Worm (Caenorhabditis elegans) whole organism, L2 larva: ENCODE results near the gene oac-29.
A peak's percentile ranks its signal among the peaks of the same experiment; 100 is the strongest.

ENCODE experiments used
- C34F6.9 ChIP-seq: fragments of 150-350 bp; optimal IDR thresholded peaks from 2 replicates; lab custom pipeline; 2014; ENCODE audit warnings: missing biosample characterization, missing genetic modification characterization
- F13H6.1 ChIP-seq: sonication (generic microtip); optimal IDR thresholded peaks from 2 replicates; lab custom pipeline; 2016; ENCODE audit warnings: missing genetic modification characterization, missing compliant biosample characterization
- ZK546.5 ChIP-seq: sonication (generic microtip); optimal IDR thresholded peaks from 2 replicates; lab custom pipeline; 2017; ENCODE audit warnings: missing biosample characterization, missing genetic modification characterization
- alr-1 ChIP-seq: fragments of 150-350 bp; optimal IDR thresholded peaks from 2 replicates; lab custom pipeline; 2014; ENCODE audit warnings: missing biosample characterization, missing genetic modification characterization
- ama-1 ChIP-seq: fragments of 150-350 bp; optimal IDR thresholded peaks from 2 replicates; lab custom pipeline; 2018; ENCODE audit warnings: inconsistent platforms
- blmp-1 ChIP-seq: sonication (generic microtip); optimal IDR thresholded peaks from 2 replicates; lab custom pipeline; 2017; ENCODE audit warnings: missing genetic modification characterization, mild to moderate bottlenecking, missing compliant biosample characterization, antibody characterized with exemption, moderate library complexity; ENCODE audit not compliant: insufficient read depth
- ceh-16 ChIP-seq: fragments of 150-350 bp; optimal IDR thresholded peaks from 2 replicates; lab custom pipeline; 2014; ENCODE audit warnings: missing biosample characterization, missing genetic modification characterization
- ceh-82 ChIP-seq: fragments of 150-350 bp; optimal IDR thresholded peaks from 2 replicates; lab custom pipeline; 2014; ENCODE audit warnings: missing biosample characterization, missing genetic modification characterization
- crh-2 ChIP-seq: sonication (generic microtip); optimal IDR thresholded peaks from 2 replicates; lab custom pipeline; 2017; ENCODE audit warnings: missing biosample characterization, missing genetic modification characterization
- egl-27 ChIP-seq: sonication (generic microtip); optimal IDR thresholded peaks from 3 replicates; lab custom pipeline; 2017; ENCODE audit warnings: missing biosample characterization, missing genetic modification reagents, missing genetic modification characterization
- fos-1 ChIP-seq: fragments of 150-350 bp; optimal IDR thresholded peaks from 2 replicates; lab custom pipeline; 2014; ENCODE audit warnings: missing biosample characterization, missing genetic modification characterization
- gmeb-1 ChIP-seq: fragments of 150-350 bp; optimal IDR thresholded peaks from 2 replicates; lab custom pipeline; 2014; ENCODE audit warnings: missing biosample characterization, missing genetic modification characterization
- lin-11 ChIP-seq: fragments of 150-350 bp; sonication (generic microtip); optimal IDR thresholded peaks from 2 replicates; lab custom pipeline; 2014; ENCODE audit warnings: missing biosample characterization, missing genetic modification characterization, inconsistent platforms, mixed read lengths
- lin-13 ChIP-seq: fragments of 150-350 bp; optimal IDR thresholded peaks from 2 replicates; lab custom pipeline; 2014; ENCODE audit warnings: missing biosample characterization, missing genetic modification reagents, missing genetic modification characterization
- lsy-2 ChIP-seq, 2 experiments: fragments of 150-350 bp in 1 of 2; sonication (generic microtip) in 1 of 2; optimal IDR thresholded peaks; 2 replicates each; lab custom pipeline; 2014 to 2017; ENCODE audit warnings: missing biosample characterization in 2 of 2, missing genetic modification characterization in 2 of 2
- mab-5 ChIP-seq: fragments of 150-350 bp; optimal IDR thresholded peaks from 2 replicates; lab custom pipeline; 2014; ENCODE audit warnings: missing biosample characterization, missing genetic modification characterization
- nhr-10 ChIP-seq: sonication (generic microtip); optimal IDR thresholded peaks from 2 replicates; lab custom pipeline; 2017; ENCODE audit warnings: missing biosample characterization, missing genetic modification characterization
- nhr-11 ChIP-seq: fragments of 150-350 bp; optimal IDR thresholded peaks from 2 replicates; lab custom pipeline; 2014; ENCODE audit warnings: missing biosample characterization, missing genetic modification characterization
- nhr-12 ChIP-seq: fragments of 150-350 bp; optimal IDR thresholded peaks from 2 replicates; lab custom pipeline; 2014; ENCODE audit warnings: missing biosample characterization, missing genetic modification characterization
- nhr-129 ChIP-seq: fragments of 150-350 bp; optimal IDR thresholded peaks from 2 replicates; lab custom pipeline; 2014; ENCODE audit warnings: missing biosample characterization, missing genetic modification characterization
- nhr-21 ChIP-seq: fragments of 150-350 bp; optimal IDR thresholded peaks from 2 replicates; lab custom pipeline; 2014; ENCODE audit warnings: missing biosample characterization, missing genetic modification characterization
- nhr-23 ChIP-seq: fragments of 150-350 bp; optimal IDR thresholded peaks from 2 replicates; lab custom pipeline; 2014; ENCODE audit warnings: missing biosample characterization, missing genetic modification reagents, missing genetic modification characterization
- nhr-237 ChIP-seq: fragments of 150-350 bp; optimal IDR thresholded peaks from 2 replicates; lab custom pipeline; 2014; ENCODE audit warnings: missing biosample characterization, missing genetic modification characterization
- nhr-25 ChIP-seq: fragments of 150-350 bp; sonication (generic microtip); optimal IDR thresholded peaks from 3 replicates; lab custom pipeline; 2014; ENCODE audit warnings: missing biosample characterization, missing genetic modification characterization
- nhr-6 ChIP-seq: fragments of 150-350 bp; optimal IDR thresholded peaks from 2 replicates; lab custom pipeline; 2014; ENCODE audit warnings: missing biosample characterization, missing genetic modification characterization
- nhr-77 ChIP-seq: fragments of 150-350 bp; optimal IDR thresholded peaks from 2 replicates; lab custom pipeline; 2014; ENCODE audit warnings: missing biosample characterization, missing genetic modification characterization
- peb-1 ChIP-seq: fragments of 150-350 bp; optimal IDR thresholded peaks from 2 replicates; lab custom pipeline; 2014; ENCODE audit warnings: missing biosample characterization, missing genetic modification characterization
- sem-4 ChIP-seq: fragments of 150-350 bp; optimal IDR thresholded peaks from 2 replicates; lab custom pipeline; 2014; ENCODE audit warnings: missing biosample characterization, missing genetic modification reagents, missing genetic modification characterization
- sma-3 ChIP-seq: sonication (generic microtip); optimal IDR thresholded peaks from 2 replicates; lab custom pipeline; 2016; ENCODE audit warnings: missing genetic modification reagents, missing genetic modification characterization, missing compliant biosample characterization
- sma-9 ChIP-seq, 2 experiments: fragments of 150-350 bp in 1 of 2; sonication (generic microtip) in 1 of 2; optimal IDR thresholded peaks; 2 replicates each; lab custom pipeline; 2014 to 2016; ENCODE audit warnings: missing genetic modification characterization in 2 of 2, mild to moderate bottlenecking in 1 of 2, missing biosample characterization in 1 of 2, missing compliant biosample characterization in 1 of 2, missing genetic modification reagents in 1 of 2, moderate library complexity in 1 of 2
- snpc-4 ChIP-seq: fragments of 150-350 bp; optimal IDR thresholded peaks from 2 replicates; lab custom pipeline; 2014; ENCODE audit warnings: missing biosample characterization, missing genetic modification characterization
- unc-55 ChIP-seq: fragments of 150-350 bp; sonication (generic microtip); optimal IDR thresholded peaks from 3 replicates; lab custom pipeline; 2014; ENCODE audit warnings: missing biosample characterization, missing genetic modification reagents, missing genetic modification characterization
- unc-62 ChIP-seq: fragments of 150-350 bp; optimal IDR thresholded peaks from 2 replicates; lab custom pipeline; 2014; ENCODE audit warnings: missing biosample characterization, missing genetic modification reagents, missing genetic modification characterization
- ztf-1 ChIP-seq: fragments of 200-800 bp; sonication (Bioruptor generic); conservative IDR thresholded peaks from 2 replicates; pipeline ENCODE4 v1.3.6; 2022; ENCODE audit warnings: missing genetic modification characterization, missing compliant biosample characterization
- ztf-11 ChIP-seq: sonication (generic microtip); optimal IDR thresholded peaks from 2 replicates; lab custom pipeline; 2017; ENCODE audit warnings: missing biosample characterization, missing genetic modification characterization

oac-29 gene

DNA sequence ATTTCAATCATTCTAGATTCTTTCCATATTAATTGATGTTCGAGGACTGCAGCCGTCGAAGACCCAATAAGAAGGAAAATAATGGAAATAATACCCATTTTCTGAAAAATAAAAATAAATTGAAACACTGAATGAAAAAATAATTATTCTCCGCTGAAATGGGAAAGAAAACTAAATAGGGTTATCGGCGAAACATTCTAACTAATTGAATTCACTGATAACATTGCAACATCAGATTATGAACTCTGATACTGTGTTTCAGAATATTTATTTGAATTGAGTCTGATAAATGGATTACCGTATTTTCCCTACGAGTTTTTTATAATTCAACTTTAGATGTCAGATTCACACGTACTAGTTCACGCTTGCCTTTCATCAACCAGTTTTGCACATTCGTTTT, 7.6 kb upstream of the oac-29 start, which contains the start of gene asp-13:
asp-13 (minus strand) TSS at position 101 of the 400 bp plus-strand sequence.
- TF ChIP-seq mab-5 (tag; lab: Kevin White, UChicago) (no peak), nhr-237 (tag; lab: Kevin White, UChicago) (no peak), lin-11 (tag; lab: Kevin White, UChicago) (no peak), nhr-11 (no peak), nhr-23 (no peak), fos-1 (tag; lab: Kevin White, UChicago) (peak; percentile 38)
- TF ChIP-seq, all 48 proteins: peak for 1

DNA sequence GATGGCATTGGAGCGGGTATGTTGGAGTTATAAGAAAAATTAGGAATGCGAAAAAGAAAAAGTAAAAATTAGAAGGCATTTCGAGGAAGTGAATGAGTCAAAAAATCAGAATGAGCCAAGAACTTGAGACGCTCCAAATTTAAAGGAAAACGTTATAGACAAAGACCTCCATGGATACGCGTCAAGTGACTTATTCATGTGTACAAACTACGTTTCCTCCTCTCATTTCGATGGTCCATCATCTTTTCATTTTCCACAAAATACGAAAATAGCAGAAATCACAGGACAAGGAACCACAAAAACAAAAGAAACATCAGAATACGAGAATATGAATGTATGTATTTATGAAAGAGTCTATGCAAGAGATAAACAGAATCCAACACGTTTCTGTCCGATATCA, 5.8 kb upstream of the oac-29 start, which contains the start of gene F28A12.3:
F28A12.3 (minus strand) TSS at position 101 of the 400 bp plus-strand sequence.
- TF ChIP-seq nhr-10 (tag; lab: Kevin White, UChicago) (no peak), blmp-1 (tag; lab: Kevin White, UChicago) (no peak), sma-3 (GFP tag; lab: Kevin White, UChicago) (no peak), lin-11 (tag; lab: Kevin White, UChicago) (no peak), nhr-129 (tag; lab: Kevin White, UChicago) (no peak), egl-27 (no peak), sma-9 (GFP tag; optimal IDR thresholded peaks at IDR 0.05; lab: Kevin White, UChicago) (no peak), sma-9 (tag; optimal IDR thresholded peaks at IDR 0.05; lab: Kevin White, UChicago) (no peak), ceh-82 (tag; lab: Kevin White, UChicago) (no peak), crh-2 (no peak), snpc-4 (tag; lab: Kevin White, UChicago) (no peak), ztf-1 (GFP tag; lab: Robert Waterston, UW) (no peak), unc-62 (GFP tag; lab: Kevin White, UChicago) (no peak), ztf-11 (tag; lab: Kevin White, UChicago) (no peak), nhr-21 (no peak), ceh-16 (tag; lab: Kevin White, UChicago) (no peak), nhr-77 (no peak), alr-1 (tag; lab: Kevin White, UChicago) (no peak), C34F6.9 (tag; lab: Kevin White, UChicago) (no peak)

DNA sequence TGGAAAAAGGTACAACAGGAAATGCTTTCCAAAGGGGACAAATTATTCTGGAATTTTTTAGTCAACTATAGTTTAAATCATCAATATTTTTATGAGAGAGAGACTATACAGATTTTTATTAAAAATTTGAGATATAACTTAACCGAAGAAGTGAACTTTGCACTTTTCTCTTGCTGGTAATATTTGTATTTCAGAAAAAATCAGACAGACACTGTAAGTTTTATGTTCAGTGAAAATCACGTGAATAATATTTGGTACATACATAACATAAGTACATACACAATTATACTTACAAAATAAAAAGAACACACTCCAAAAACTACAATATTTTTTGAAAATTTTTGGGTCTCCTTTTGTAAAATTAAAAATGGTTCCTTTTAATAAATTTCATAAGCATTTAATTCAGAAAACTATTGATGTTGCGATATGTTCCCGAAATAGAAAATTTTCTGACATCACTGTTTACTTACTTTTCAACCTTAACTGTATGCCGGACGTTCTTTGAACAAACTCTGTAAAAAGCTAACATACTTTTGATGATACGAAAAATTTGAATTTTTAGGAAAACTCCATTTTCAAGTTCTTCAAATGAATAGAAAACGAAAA, 2.3 kb upstream of the oac-29 start, which contains the start of the genes F28A12.10 and acd-4:
F28A12.10 (minus strand) TSS at position 101 of the 606 bp plus-strand sequence.
acd-4 (plus strand) TSS at position 556 of the 606 bp plus-strand sequence.
- TF ChIP-seq nhr-6 (tag; lab: Kevin White, UChicago): no peak
- TF ChIP-seq nhr-11: no peak
- no peak for TF ChIP-seq egl-27
- TF ChIP-seq sma-9 (GFP tag; optimal IDR thresholded peaks at IDR 0.05; lab: Kevin White, UChicago): no peak
- TF ChIP-seq sma-9 (tag; optimal IDR thresholded peaks at IDR 0.05; lab: Kevin White, UChicago): no peak
- no peak for TF ChIP-seq peb-1
- TF ChIP-seq, all 48 proteins: peak for 0

DNA sequence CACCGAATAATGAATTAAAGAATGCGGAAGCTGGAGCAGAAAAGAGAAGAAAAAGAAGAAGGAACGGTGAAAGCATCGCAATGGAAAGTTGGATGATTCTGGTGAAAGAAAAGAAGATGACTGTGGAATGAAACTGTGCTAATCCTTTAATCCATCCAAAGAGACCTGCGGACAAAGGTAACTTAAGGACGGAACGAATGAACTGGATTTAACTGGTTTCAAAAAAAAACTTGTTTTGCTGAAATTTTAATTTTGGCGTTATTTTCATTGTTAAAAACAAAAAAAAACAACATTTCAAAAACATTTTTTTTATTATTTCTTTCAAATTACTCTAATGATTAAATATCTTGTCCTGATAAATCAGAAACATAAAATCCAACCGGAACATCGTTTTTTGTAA, 1.4 kb upstream of the oac-29 start, which contains the start of gene grl-12:
grl-12 (minus strand) TSS at position 101 of the 400 bp plus-strand sequence.
- TF ChIP-seq C34F6.9 (tag; lab: Kevin White, UChicago) (no peak), nhr-23 (no peak), ama-1 (no peak), mab-5 (tag; lab: Kevin White, UChicago) (no peak), nhr-237 (tag; lab: Kevin White, UChicago) (no peak)

DNA sequence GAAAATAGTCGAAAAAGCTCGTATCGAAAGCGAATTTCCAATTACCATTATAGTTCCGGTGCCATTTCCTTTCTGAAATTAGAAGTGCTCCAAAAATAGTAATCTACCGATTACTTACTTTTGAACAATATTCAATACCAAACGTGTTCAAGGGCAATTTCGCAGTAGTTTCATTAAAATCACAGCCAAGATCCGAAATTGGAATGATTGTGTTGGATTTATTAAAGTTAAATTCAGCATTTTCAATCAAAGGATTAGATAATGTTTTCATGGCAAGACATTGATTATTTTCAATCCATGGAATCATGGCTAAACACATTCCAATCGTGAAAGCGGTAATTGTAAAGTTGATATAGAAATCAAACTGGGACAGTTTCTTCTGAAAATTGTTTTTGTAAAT, 2.7 kb downstream of the oac-29 start:
- TF ChIP-seq nhr-23 (no peak), nhr-12 (no peak), ceh-16 (tag; lab: Kevin White, UChicago) (no peak), nhr-129 (tag; lab: Kevin White, UChicago) (no peak)

DNA sequence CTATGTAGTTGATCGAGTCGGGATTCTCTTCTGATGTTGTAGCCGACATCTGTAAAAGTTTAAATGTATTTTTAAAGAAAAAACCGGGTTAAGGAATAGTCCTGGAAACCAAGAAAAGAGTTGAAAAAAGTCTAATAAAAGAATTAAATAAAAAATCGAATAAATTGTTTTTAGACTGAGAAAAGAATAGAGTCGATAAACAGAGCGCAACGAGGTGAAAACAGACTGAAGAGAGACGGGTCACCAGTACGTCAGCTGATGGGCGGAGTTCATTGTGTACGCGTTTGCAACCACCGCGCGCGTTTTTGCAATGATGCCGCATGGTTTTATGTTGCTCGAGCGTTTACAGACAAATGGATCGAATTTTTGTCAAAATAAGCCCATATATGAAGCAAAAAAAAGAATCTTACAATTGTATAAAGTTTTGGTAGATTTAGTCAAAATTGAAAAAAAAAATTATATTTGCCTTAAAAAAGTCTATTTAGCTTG, 4.2 kb downstream of the oac-29 start, which contains the start of gene atg-18:
atg-18 (minus strand) TSS at position 51 of the 489 bp plus-strand sequence.
- TF ChIP-seq ceh-82 (tag; lab: Kevin White, UChicago) (no peak), lsy-2 (tag; optimal IDR thresholded peaks at IDR 0.05; lab: Kevin White, UChicago) (peak in 1 of 2 experiments; percentile 76), sma-3 (GFP tag; lab: Kevin White, UChicago) (peak; percentile 71), sem-4 (peak; percentile 56), unc-62 (GFP tag; lab: Kevin White, UChicago) (peak; percentile 9), nhr-129 (tag; lab: Kevin White, UChicago) (peak; percentile 84), nhr-25 (tag; lab: Kevin White, UChicago) (no peak), fos-1 (tag; lab: Kevin White, UChicago) (peak; percentile 64), egl-27 (peak; percentile 2), blmp-1 (tag; lab: Kevin White, UChicago) (peak; percentile 64), nhr-21 (no peak), crh-2 (peak; percentile 67), ceh-16 (tag; lab: Kevin White, UChicago) (no peak), unc-55 (GFP tag; lab: Kevin White, UChicago) (peak; percentile 77), gmeb-1 (tag; lab: Kevin White, UChicago) (peak; percentile 73), ama-1 (peak; percentile 6), mab-5 (tag; lab: Kevin White, UChicago) (peak; percentile 45), ZK546.5 (tag; lab: Kevin White, UChicago) (no peak), lin-13 (GFP tag; lab: Kevin White, UChicago) (peak; percentile 63), nhr-11 (no peak), lin-11 (tag; lab: Kevin White, UChicago) (peak; percentile 81), sma-9 (GFP tag; optimal IDR thresholded peaks at IDR 0.05; lab: Kevin White, UChicago) (peak; percentile 56), sma-9 (tag; optimal IDR thresholded peaks at IDR 0.05; lab: Kevin White, UChicago) (no peak), snpc-4 (tag; lab: Kevin White, UChicago) (peak; percentile 22), C34F6.9 (tag; lab: Kevin White, UChicago) (peak; percentile 73), F13H6.1 (tag; lab: Kevin White, UChicago) (peak; percentile 70), nhr-12 (no peak)
